Worm (Caenorhabditis elegans): Measurements from ENCODE around the gene C42D4.13.

- TF ChIP-seq ama-1 (optimal IDR thresholded peaks at IDR 0.05) (no peak), nhr-23 (tag; optimal IDR thresholded peaks at IDR 0.05) (no peak)
Observed at ce11 chrIV:7167983-7168760, 19.8 kb downstream of the C42D4.13 start, which contains the start of gene skr-16.

Measured in whole organism, L3 larva.